Fruit fly (Drosophila melanogaster) whole organism, adult: ENCODE results near the gene tna.
A peak's percentile ranks its signal among the peaks of the same experiment; 100 is the strongest.

Source experiments
- CG12768 ChIP-seq: fragments of 200-800 bp; sonication (Bioruptor generic); optimal IDR thresholded peaks from 2 replicates; lab custom pipeline; 2017; ENCODE audit warnings: missing biosample characterization, missing genetic modification characterization, mild to moderate bottlenecking, moderate library complexity, missing genetic modification reagents
- CG1620 ChIP-seq: fragments of 200-800 bp; sonication (Bioruptor generic); optimal IDR thresholded peaks from 2 replicates; lab custom pipeline; 2016; ENCODE audit warnings: missing biosample characterization, missing genetic modification characterization
- CG33017 ChIP-seq: fragments of 200-800 bp; sonication (Bioruptor generic); optimal IDR thresholded peaks from 2 replicates; lab custom pipeline; 2018; ENCODE audit warnings: missing biosample characterization, mild to moderate bottlenecking, missing genetic modification characterization, moderate library complexity
- CG5204 ChIP-seq: fragments of 200-800 bp; sonication (Bioruptor generic); optimal IDR thresholded peaks from 2 replicates; lab custom pipeline; 2016; ENCODE audit warnings: missing biosample characterization, missing genetic modification characterization
- Clk ChIP-seq: fragments of 200-800 bp; sonication (Bioruptor generic); optimal IDR thresholded peaks from 2 replicates; lab custom pipeline; 2017; ENCODE audit warnings: missing biosample characterization, missing genetic modification characterization
- Crg-1 ChIP-seq: fragments of 200-800 bp; sonication (Bioruptor generic); optimal IDR thresholded peaks from 2 replicates; lab custom pipeline; 2016; ENCODE audit warnings: missing biosample characterization, missing genetic modification characterization
- Hr96 ChIP-seq: fragments of 200-800 bp; sonication (Bioruptor generic); optimal IDR thresholded peaks from 2 replicates; lab custom pipeline; 2016; ENCODE audit warnings: missing biosample characterization, missing genetic modification characterization
- Mnt ChIP-seq: fragments of 200-800 bp; sonication (Bioruptor generic); optimal IDR thresholded peaks from 2 replicates; lab custom pipeline; 2016; ENCODE audit warnings: missing biosample characterization, mild to moderate bottlenecking, missing genetic modification characterization
- bab1 ChIP-seq: fragments of 200-800 bp; sonication (Bioruptor generic); optimal IDR thresholded peaks from 3 replicates; lab custom pipeline; 2019; ENCODE audit warnings: missing biosample characterization, mild to moderate bottlenecking, missing genetic modification characterization, moderate library complexity
- cnc ChIP-seq, 2 experiments: fragments of >200 bp; optimal IDR thresholded peaks; 2 replicates each; lab custom pipeline; 2017
- kay ChIP-seq: fragments of 200-800 bp; sonication (Bioruptor generic); peaks from one replicate; lab custom pipeline; 2016; ENCODE audit warnings: missing biosample characterization, missing genetic modification characterization, borderline replicate concordance
- tj ChIP-seq: fragments of 200-800 bp; sonication (Bioruptor generic); optimal IDR thresholded peaks from 3 replicates; lab custom pipeline; 2017; ENCODE audit warnings: missing biosample characterization, mild to moderate bottlenecking, missing genetic modification characterization, moderate library complexity
- toe ChIP-seq: fragments of 200-800 bp; sonication (Bioruptor generic); optimal IDR thresholded peaks from 2 replicates; lab custom pipeline; 2016; ENCODE audit warnings: missing biosample characterization, missing genetic modification characterization

dm6 chr3L:10851853-10852346, 16.6 kb downstream of the tna start:
- TF ChIP-seq Clk (GFP tag; lab: Kevin White, UChicago), result no peak
- TF ChIP-seq toe (GFP tag; lab: Kevin White, UChicago), result no peak
- TF ChIP-seq CG5204 (GFP tag; lab: Kevin White, UChicago), result peak; percentile 20
- no peak for TF ChIP-seq CG12768 (GFP tag; lab: Kevin White, UChicago)
- TF ChIP-seq tj (GFP tag; lab: Kevin White, UChicago), result no peak
- no peak for TF ChIP-seq CG33017 (tag; lab: Kevin White, UChicago)
- TF ChIP-seq bab1, result no peak
- TF ChIP-seq Hr96, result no peak
- TF ChIP-seq CG1620 (GFP tag; lab: Kevin White, UChicago), result no peak
- no peak for TF ChIP-seq cnc (optimal IDR thresholded peaks at IDR 0.05; lab: Kevin White, UChicago)
- no peak for TF ChIP-seq kay (GFP tag; lab: Kevin White, UChicago)
- TF ChIP-seq Crg-1 (GFP tag; lab: Kevin White, UChicago), result no peak
- no peak for TF ChIP-seq Mnt (GFP tag; lab: Kevin White, UChicago)
